Fruit fly (Drosophila melanogaster): ENCODE results near the gene prg.

- TF ChIP-seq Dfd (GFP tag; optimal IDR thresholded peaks at IDR 0.05): no peak
- TF ChIP-seq Jra (GFP tag; optimal IDR thresholded peaks at IDR 0.05): no peak
- no peak for TF ChIP-seq brk (GFP tag; optimal IDR thresholded peaks at IDR 0.05)
- no peak for TF ChIP-seq h (GFP tag; optimal IDR thresholded peaks at IDR 0.05)
- TF ChIP-seq woc (GFP tag; optimal IDR thresholded peaks at IDR 0.05): no peak
- peak; percentile 0 for TF ChIP-seq CG9705 (GFP tag; optimal IDR thresholded peaks at IDR 0.05)
- TF ChIP-seq pan (optimal IDR thresholded peaks at IDR 0.05): no peak
- no peak for TF ChIP-seq Dif (GFP tag; optimal IDR thresholded peaks at IDR 0.05; ENCODE audit: partially characterized antibody)
- TF ChIP-seq lola (GFP tag; optimal IDR thresholded peaks at IDR 0.05): no peak
- TF ChIP-seq sv (GFP tag; optimal IDR thresholded peaks at IDR 0.05): no peak
Observed at dm6 chr2L:8438052-8438451, 26.2 kb upstream of the prg start, which contains the start of gene mus201.

Measured in whole organism, wandering third instar larva.